Fruit fly (Drosophila melanogaster): ENCODE data around the gene CG46460.

- TF ChIP-seq pad (GFP tag; optimal IDR thresholded peaks at IDR 0.05), result no peak
- TF ChIP-seq cnc (optimal IDR thresholded peaks at IDR 0.05), result no peak
- no peak for TF ChIP-seq toe (GFP tag; optimal IDR thresholded peaks at IDR 0.05)
- TF ChIP-seq CG5204 (GFP tag; optimal IDR thresholded peaks at IDR 0.05), result no peak
- TF ChIP-seq CG12768 (GFP tag; optimal IDR thresholded peaks at IDR 0.05), result no peak
- no peak for TF ChIP-seq CG11617 (GFP tag; optimal IDR thresholded peaks at IDR 0.05)
- no peak for TF ChIP-seq CG1620 (GFP tag; optimal IDR thresholded peaks at IDR 0.05)
- no peak for TF ChIP-seq ovo (GFP tag; optimal IDR thresholded peaks at IDR 0.05)
Measured at dm6 chr3L:4209731-4210130, 17.4 kb downstream of the CG46460 start.
